Fruit fly (Drosophila melanogaster): ENCODE data around the gene Pp2B-14D.

The Pp2B-14D gene

dm6 chrX:16559514-16560510 lies at the start of gene Pp2B-14D:
Pp2B-14D (minus strand) TSS chrX:16560016.
- TF ChIP-seq CG17801 (GFP tag; optimal IDR thresholded peaks at IDR 0.05; ENCODE audit: partially characterized antibody): peak; percentile 53

DNA sequence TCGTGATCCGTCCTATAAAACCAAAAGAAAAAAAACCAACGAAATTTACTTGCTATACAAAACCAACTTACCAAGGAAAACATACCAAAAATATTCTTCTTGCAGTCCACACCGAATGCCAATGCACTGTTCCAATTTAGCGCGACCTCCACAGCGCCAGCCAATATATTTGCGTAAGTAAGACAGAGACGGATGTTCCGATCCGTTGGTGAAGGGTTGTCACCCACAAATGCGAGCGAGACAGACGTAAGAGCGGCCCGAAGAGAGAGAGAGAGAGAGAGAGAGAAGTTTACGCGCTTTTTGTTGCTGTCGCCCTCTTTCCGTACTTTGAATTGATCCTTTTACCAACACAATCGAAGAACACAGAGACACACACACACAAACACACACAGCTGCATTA lies 48.0 kb upstream of the Pp2B-14D start:
- TF ChIP-seq CG17801 (GFP tag; optimal IDR thresholded peaks at IDR 0.05; ENCODE audit: partially characterized antibody): no peak

- no peak for TF ChIP-seq CG17801 (GFP tag; optimal IDR thresholded peaks at IDR 0.05; ENCODE audit: partially characterized antibody)
Observed at dm6 chrX:16599770-16600169, 40.0 kb upstream of the Pp2B-14D start.

dm6 chrX:16598978-16599664 lies 39.3 kb upstream of the Pp2B-14D start, which contains the start of the genes CG9784 and Nup153:
CG9784 (minus strand) TSS chrX:16599215.
Nup153 (plus strand) TSS chrX:16599241.
- TF ChIP-seq CG17801 (GFP tag; optimal IDR thresholded peaks at IDR 0.05; ENCODE audit: partially characterized antibody): peak; percentile 60

DNA sequence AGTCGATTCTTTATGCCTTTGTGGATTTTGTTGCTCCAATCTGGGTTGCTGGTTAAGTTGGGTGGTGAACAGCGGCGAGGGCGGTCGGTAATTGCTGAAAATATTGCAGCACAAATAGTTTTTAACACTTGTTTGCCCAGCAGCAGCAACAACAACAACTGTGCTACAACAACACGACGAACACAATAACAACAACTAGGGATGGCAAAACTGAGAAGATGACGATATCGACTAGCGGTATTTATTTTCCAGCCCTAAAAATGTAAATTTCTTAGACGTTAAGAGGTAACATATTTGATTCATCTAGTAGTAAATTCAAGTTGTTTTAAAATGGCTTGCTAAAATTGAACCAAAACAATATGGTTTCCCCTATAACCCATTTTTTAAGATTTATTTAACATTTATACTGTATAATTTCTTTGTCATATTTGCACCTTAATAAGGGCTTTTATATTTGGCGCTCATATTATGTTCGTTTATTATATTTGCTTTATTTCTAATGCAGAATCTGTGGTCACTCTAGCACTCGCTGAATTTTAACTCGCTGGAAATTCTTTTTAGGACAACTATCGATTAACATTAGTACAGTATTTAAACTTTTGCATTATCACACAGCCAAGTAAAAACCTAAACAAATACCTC lies 38.6 kb upstream of the Pp2B-14D start:
- peak; percentile 23 for TF ChIP-seq CG17801 (GFP tag; optimal IDR thresholded peaks at IDR 0.05; ENCODE audit: partially characterized antibody)

DNA sequence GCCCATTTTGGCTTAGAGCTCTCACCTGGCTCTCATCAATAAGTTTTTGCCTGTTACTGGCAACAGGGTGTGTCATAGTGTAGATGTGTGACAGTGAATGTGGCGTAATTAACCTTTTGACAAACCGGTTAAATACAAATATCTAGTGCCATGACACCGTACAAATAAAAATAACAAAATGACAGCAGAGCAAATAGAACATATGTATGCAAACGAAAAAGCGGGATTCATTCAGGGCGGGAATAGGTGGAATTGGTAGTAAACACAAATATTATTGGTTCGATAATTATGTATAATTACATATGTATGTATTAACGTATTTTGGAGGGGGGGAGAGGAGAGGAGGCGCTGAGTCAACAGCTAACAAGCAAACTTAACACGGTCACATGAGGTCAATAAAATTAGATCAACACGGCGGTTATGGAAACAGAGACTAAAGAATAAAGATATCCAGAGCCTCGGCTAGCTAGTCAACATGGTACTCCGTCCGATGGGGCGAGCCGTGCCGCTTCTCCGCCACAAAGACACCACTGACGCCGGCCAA lies 36.5 kb upstream of the Pp2B-14D start:
- no peak for TF ChIP-seq CG17801 (GFP tag; optimal IDR thresholded peaks at IDR 0.05; ENCODE audit: partially characterized antibody)

- no peak for TF ChIP-seq CG17801 (GFP tag; optimal IDR thresholded peaks at IDR 0.05; ENCODE audit: partially characterized antibody)
Observed at dm6 chrX:16595411-16595810, 35.6 kb upstream of the Pp2B-14D start.

- peak; percentile 20 for TF ChIP-seq CG17801 (GFP tag; optimal IDR thresholded peaks at IDR 0.05; ENCODE audit: partially characterized antibody)
Observed at dm6 chrX:16593418-16593817, 33.6 kb upstream of the Pp2B-14D start, which contains the start of the genes SMC3 and Ubc7. SMC3 (minus strand) TSS chrX:16593439. Ubc7 (plus strand) TSS chrX:16593677.

DNA sequence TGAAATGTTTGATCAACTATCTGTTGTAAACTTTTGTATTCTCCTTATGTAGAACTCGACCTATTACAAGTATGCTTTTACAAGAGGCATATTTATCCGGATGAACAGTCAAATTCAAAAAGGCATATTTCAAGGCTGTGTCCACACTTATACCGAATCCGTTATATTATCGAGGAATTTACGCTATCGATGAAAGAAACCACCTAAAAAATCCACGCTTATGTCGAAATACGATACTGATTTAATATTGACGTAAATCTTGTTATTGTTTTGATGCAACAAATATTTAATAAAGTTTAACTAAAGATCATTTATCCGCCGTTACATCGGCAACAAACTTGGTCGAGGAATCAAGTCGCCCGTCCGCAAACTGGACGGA lies 27.8 kb upstream of the Pp2B-14D start, which contains the start of gene CG13014:
TSS of gene CG13014 (plus strand) at position 206 of the 379 bp plus-strand sequence.
- TF ChIP-seq CG17801 (GFP tag; optimal IDR thresholded peaks at IDR 0.05; ENCODE audit: partially characterized antibody): no peak

- TF ChIP-seq CG17801 (GFP tag; optimal IDR thresholded peaks at IDR 0.05; ENCODE audit: partially characterized antibody): no peak
Observed at dm6 chrX:16587021-16587667, 27.3 kb upstream of the Pp2B-14D start, which contains the start of gene CanA-14F. CanA-14F (minus strand) TSS chrX:16587172.

dm6 chrX:16586178-16586890 lies 26.5 kb upstream of the Pp2B-14D start:
- TF ChIP-seq CG17801 (GFP tag; optimal IDR thresholded peaks at IDR 0.05; ENCODE audit: partially characterized antibody): no peak

- TF ChIP-seq CG17801 (GFP tag; optimal IDR thresholded peaks at IDR 0.05; ENCODE audit: partially characterized antibody): no peak
Observed at dm6 chrX:16585569-16585968, 25.8 kb upstream of the Pp2B-14D start.

dm6 chrX:16583730-16584129 lies 23.9 kb upstream of the Pp2B-14D start:
- no peak for TF ChIP-seq CG17801 (GFP tag; optimal IDR thresholded peaks at IDR 0.05; ENCODE audit: partially characterized antibody)

dm6 chrX:16582145-16582544 lies 22.3 kb upstream of the Pp2B-14D start:
- no peak for TF ChIP-seq CG17801 (GFP tag; optimal IDR thresholded peaks at IDR 0.05; ENCODE audit: partially characterized antibody)

Measured in ovary, adult (tissue).